Fruit fly (Drosophila melanogaster): ENCODE results near the gene CG32639.

The CG32639 gene

dm6 chrX:13274429-13275095, 38.2 kb upstream of the CG32639 start (continued):
- peak; percentile 17 for TF ChIP-seq CG4318 (GFP tag; optimal IDR thresholded peaks at IDR 0.05)
- no peak for TF ChIP-seq fkh (GFP tag; optimal IDR thresholded peaks at IDR 0.05)
- TF ChIP-seq Sox15 (GFP tag; optimal IDR thresholded peaks at IDR 0.05): no peak
- no peak for TF ChIP-seq CG10669 (GFP tag; optimal IDR thresholded peaks at IDR 0.05)
- TF ChIP-seq net (GFP tag; optimal IDR thresholded peaks at IDR 0.05): no peak
- peak in 1 of 2 experiments; percentile 59 for TF ChIP-seq salr (GFP tag; optimal IDR thresholded peaks at IDR 0.05)
- no peak for TF ChIP-seq Smox (GFP tag; optimal IDR thresholded peaks at IDR 0.05)
- TF ChIP-seq CG34406 (GFP tag; optimal IDR thresholded peaks at IDR 0.05): peak; percentile 36
- no peak for TF ChIP-seq Blimp-1 (GFP tag; optimal IDR thresholded peaks at IDR 0.05)
- TF ChIP-seq achi (GFP tag; optimal IDR thresholded peaks at IDR 0.05): peak; percentile 45
- TF ChIP-seq CG31627 (GFP tag; optimal IDR thresholded peaks at IDR 0.05): no peak
- no peak for TF ChIP-seq spab (GFP tag; optimal IDR thresholded peaks at IDR 0.05)
- peak; percentile 40 for TF ChIP-seq Ets96B (tag; optimal IDR thresholded peaks at IDR 0.05)
- TF ChIP-seq Hr38 (GFP tag; optimal IDR thresholded peaks at IDR 0.05): no peak
- no peak for TF ChIP-seq CG3919 (GFP tag; optimal IDR thresholded peaks at IDR 0.05)
- TF ChIP-seq cyc (GFP tag; optimal IDR thresholded peaks at IDR 0.05): peak; percentile 24
- peak; percentile 35 for TF ChIP-seq CG10631 (GFP tag; optimal IDR thresholded peaks at IDR 0.05)
- no peak for TF ChIP-seq svp (GFP tag)
- no peak for TF ChIP-seq lz (GFP tag; optimal IDR thresholded peaks at IDR 0.05)
- TF ChIP-seq Met (GFP tag; optimal IDR thresholded peaks at IDR 0.05): no peak
- TF ChIP-seq CG6163 (GFP tag; IDR thresholded peaks at IDR 0.05): peak; percentile 58; the same call in 1 of the 3 replicates
- TF ChIP-seq CG15336 (GFP tag; IDR thresholded peaks at IDR 0.05): peak; percentile 53
- TF ChIP-seq Hr39 (GFP tag; optimal IDR thresholded peaks at IDR 0.05): no peak

- TF ChIP-seq fd59A (GFP tag; optimal IDR thresholded peaks at IDR 0.05) (no peak), Eip78C (GFP tag) (peak; percentile 48), CG11762 (GFP tag; optimal IDR thresholded peaks at IDR 0.05; ENCODE audit: insufficient read depth) (no peak), CG10669 (GFP tag; optimal IDR thresholded peaks at IDR 0.05) (peak; percentile 8), acj6 (GFP tag; optimal IDR thresholded peaks at IDR 0.05) (peak; percentile 14), eg (GFP tag; IDR thresholded peaks at IDR 0.05) (peak; percentile 26; the same call in 1 of the 3 replicates), Hr4 (GFP tag; optimal IDR thresholded peaks at IDR 0.05) (peak; percentile 28)
Measured at dm6 chrX:13273417-13273816, 37.1 kb upstream of the CG32639 start.

dm6 chrX:13272676-13273233, 36.4 kb upstream of the CG32639 start:
- TF ChIP-seq Eip75B (GFP tag; optimal IDR thresholded peaks at IDR 0.05): no peak
- TF ChIP-seq CG11902 (GFP tag; optimal IDR thresholded peaks at IDR 0.05): no peak
- no peak for TF ChIP-seq cyc (GFP tag; optimal IDR thresholded peaks at IDR 0.05)
- no peak for TF ChIP-seq fd59A (GFP tag; optimal IDR thresholded peaks at IDR 0.05)
- no peak for TF ChIP-seq CG7368 (GFP tag; optimal IDR thresholded peaks at IDR 0.05)
- no peak for TF ChIP-seq Blimp-1 (GFP tag; optimal IDR thresholded peaks at IDR 0.05)
- no peak for TF ChIP-seq CG6854 (GFP tag; optimal IDR thresholded peaks at IDR 0.05)
- no peak for TF ChIP-seq CG6808 (GFP tag; optimal IDR thresholded peaks at IDR 0.05)
- no peak for TF ChIP-seq Met (GFP tag; optimal IDR thresholded peaks at IDR 0.05)
- TF ChIP-seq Hr38 (GFP tag; optimal IDR thresholded peaks at IDR 0.05): no peak
- TF ChIP-seq OdsH (GFP tag; optimal IDR thresholded peaks at IDR 0.05): no peak
- TF ChIP-seq net (GFP tag; optimal IDR thresholded peaks at IDR 0.05): no peak
- no peak for TF ChIP-seq Sox15 (GFP tag; optimal IDR thresholded peaks at IDR 0.05)
- TF ChIP-seq Hr4 (GFP tag; optimal IDR thresholded peaks at IDR 0.05): no peak
- TF ChIP-seq achi (GFP tag; optimal IDR thresholded peaks at IDR 0.05): peak; percentile 16
- no peak for TF ChIP-seq Sox102F (GFP tag; optimal IDR thresholded peaks at IDR 0.05)
- no peak for TF ChIP-seq Ets21C (GFP tag; optimal IDR thresholded peaks at IDR 0.05)
- TF ChIP-seq salr (GFP tag; optimal IDR thresholded peaks at IDR 0.05): no peak
- peak; percentile 4 for TF ChIP-seq Eip93F (GFP tag; optimal IDR thresholded peaks at IDR 0.05)
- peak; percentile 55; the same call in 2 of the 3 replicates for TF ChIP-seq CG6163 (GFP tag; IDR thresholded peaks at IDR 0.05)
- TF ChIP-seq Eip78C (GFP tag): peak; percentile 33
- peak; percentile 11 for TF ChIP-seq Lpt (GFP tag; optimal IDR thresholded peaks at IDR 0.05)
- peak; percentile 20; the same call in 1 of the 3 replicates for TF ChIP-seq CG8119 (GFP tag; IDR thresholded peaks at IDR 0.05)
- no peak for TF ChIP-seq fkh (GFP tag; optimal IDR thresholded peaks at IDR 0.05)
- TF ChIP-seq Gug (GFP tag; IDR thresholded peaks at IDR 0.05): peak; percentile 46
- TF ChIP-seq CG11762 (GFP tag; optimal IDR thresholded peaks at IDR 0.05; ENCODE audit: insufficient read depth): no peak
- TF ChIP-seq spab (GFP tag; optimal IDR thresholded peaks at IDR 0.05): no peak
- no peak for TF ChIP-seq CG31627 (GFP tag; optimal IDR thresholded peaks at IDR 0.05)
- no peak for TF ChIP-seq vri (GFP tag; optimal IDR thresholded peaks at IDR 0.05)
- TF ChIP-seq CG32006 (GFP tag; optimal IDR thresholded peaks at IDR 0.05): peak; percentile 63
- no peak for TF ChIP-seq pdm3 (GFP tag; optimal IDR thresholded peaks at IDR 0.05)
- TF ChIP-seq CG11294 (GFP tag; IDR thresholded peaks at IDR 0.05): 0 out of 2 replicates have a peak, but pooled peaks have one; percentile 6
- TF ChIP-seq svp (GFP tag): no peak
